Worm (Caenorhabditis elegans) whole organism, L3 larva: ENCODE measurements around the gene fkh-7.

Experiments used
- ceh-9 ChIP-seq: sonication (generic microtip); optimal IDR thresholded peaks from 2 replicates; lab custom pipeline; 2018; ENCODE audit warnings: missing biosample characterization, missing genetic modification characterization
- egl-27 ChIP-seq: sonication (generic microtip); optimal IDR thresholded peaks from 4 replicates; lab custom pipeline; 2017; ENCODE audit warnings: missing biosample characterization, missing genetic modification reagents, missing genetic modification characterization
- fos-1 ChIP-seq: fragments of 150-350 bp; optimal IDR thresholded peaks from 2 replicates; lab custom pipeline; 2014; ENCODE audit warnings: missing biosample characterization, missing genetic modification characterization
- jun-1 ChIP-seq: fragments of 150-350 bp; optimal IDR thresholded peaks from 2 replicates; lab custom pipeline; 2014; ENCODE audit warnings: missing biosample characterization, missing genetic modification reagents, missing genetic modification characterization
- snpc-4 ChIP-seq: fragments of 150-350 bp; optimal IDR thresholded peaks from 2 replicates; lab custom pipeline; 2014; ENCODE audit warnings: missing biosample characterization, missing genetic modification characterization
- tbx-2 ChIP-seq: sonication (generic microtip); optimal IDR thresholded peaks from 2 replicates; lab custom pipeline; 2016; ENCODE audit warnings: mild to moderate bottlenecking, missing genetic modification characterization, missing compliant biosample characterization

ce11 chrIV:5541285-5541684 lies 43.2 kb upstream of the fkh-7 start, which contains the start of gene tebp-2:
- TF ChIP-seq ceh-9 (tag; lab: Kevin White, UChicago) (no peak), egl-27 (tag; lab: Kevin White, UChicago) (no peak), jun-1 (tag; lab: Kevin White, UChicago) (no peak), fos-1 (tag; lab: Kevin White, UChicago) (no peak), snpc-4 (tag; lab: Kevin White, UChicago) (peak; percentile 6), tbx-2 (tag; lab: Kevin White, UChicago) (no peak)
